Worm (Caenorhabditis elegans) whole organism, L3 larva: ENCODE measurements around the gene cthd-1.
A peak's percentile ranks its signal among the peaks of the same experiment; 100 is the strongest.

Source experiments
- R02D3.7 ChIP-seq: fragments of 150-350 bp; optimal IDR thresholded peaks from 2 replicates; lab custom pipeline; 2014; ENCODE audit warnings: missing biosample characterization, missing genetic modification characterization
- ama-1 ChIP-seq: fragments of 150-350 bp; optimal IDR thresholded peaks from 2 replicates; lab custom pipeline; 2018
- ceh-16 ChIP-seq: sonication (generic microtip); optimal IDR thresholded peaks from 2 replicates; lab custom pipeline; 2017; ENCODE audit warnings: missing biosample characterization, missing genetic modification characterization
- ceh-28 ChIP-seq: fragments of 150-350 bp; optimal IDR thresholded peaks from 2 replicates; lab custom pipeline; 2014; ENCODE audit warnings: missing biosample characterization, missing genetic modification reagents, missing genetic modification characterization
- ceh-82 ChIP-seq: fragments of 150-350 bp; optimal IDR thresholded peaks from 2 replicates; lab custom pipeline; 2014; ENCODE audit warnings: missing biosample characterization, missing genetic modification characterization
- ceh-9 ChIP-seq: sonication (generic microtip); optimal IDR thresholded peaks from 2 replicates; lab custom pipeline; 2018; ENCODE audit warnings: missing biosample characterization, missing genetic modification characterization
- daf-12 ChIP-seq: fragments of 150-350 bp; optimal IDR thresholded peaks from 2 replicates; lab custom pipeline; 2014; ENCODE audit warnings: missing biosample characterization, missing genetic modification reagents, missing genetic modification characterization
- egl-27 ChIP-seq: sonication (generic microtip); optimal IDR thresholded peaks from 4 replicates; lab custom pipeline; 2017; ENCODE audit warnings: missing biosample characterization, missing genetic modification reagents, missing genetic modification characterization
- egl-5 ChIP-seq: fragments of 150-350 bp; optimal IDR thresholded peaks from 2 replicates; lab custom pipeline; 2017; ENCODE audit warnings: missing biosample characterization, missing genetic modification reagents, missing genetic modification characterization, inconsistent platforms
- elt-1 ChIP-seq: fragments of 150-350 bp; optimal IDR thresholded peaks from 2 replicates; lab custom pipeline; 2014; ENCODE audit warnings: missing biosample characterization, missing genetic modification characterization
- elt-2 ChIP-seq: sonication (generic microtip); optimal IDR thresholded peaks from 2 replicates; lab custom pipeline; 2016; ENCODE audit warnings: missing genetic modification reagents, mild to moderate bottlenecking, missing genetic modification characterization, missing compliant biosample characterization
- elt-3 ChIP-seq, 3 experiments: fragments of 150-350 bp in 1 of 3; sonication (generic microtip) in 2 of 3; optimal IDR thresholded peaks; 2 replicates in 2 of 3; 4 replicates in 1 of 3; lab custom pipeline; 2014 to 2017; ENCODE audit warnings: missing biosample characterization in 3 of 3, missing genetic modification characterization in 3 of 3
- fkh-10 ChIP-seq: sonication (generic microtip); optimal IDR thresholded peaks from 2 replicates; lab custom pipeline; 2017; ENCODE audit warnings: missing biosample characterization, missing genetic modification reagents, missing genetic modification characterization
- fkh-2 ChIP-seq: fragments of 150-350 bp; optimal IDR thresholded peaks from 2 replicates; lab custom pipeline; 2014; ENCODE audit warnings: missing biosample characterization, missing genetic modification reagents, missing genetic modification characterization
- fos-1 ChIP-seq: fragments of 150-350 bp; optimal IDR thresholded peaks from 2 replicates; lab custom pipeline; 2014; ENCODE audit warnings: missing biosample characterization, missing genetic modification characterization
- jun-1 ChIP-seq: fragments of 150-350 bp; optimal IDR thresholded peaks from 2 replicates; lab custom pipeline; 2014; ENCODE audit warnings: missing biosample characterization, missing genetic modification reagents, missing genetic modification characterization
- lin-15B ChIP-seq: fragments of 150-350 bp; optimal IDR thresholded peaks from 2 replicates; lab custom pipeline; 2014; ENCODE audit warnings: missing biosample characterization, missing genetic modification characterization
- lin-39 ChIP-seq: fragments of 150-350 bp; optimal IDR thresholded peaks from 2 replicates; lab custom pipeline; 2018; ENCODE audit warnings: missing biosample characterization, missing genetic modification reagents, missing genetic modification characterization
- mdl-1 ChIP-seq: fragments of 150-350 bp; optimal IDR thresholded peaks from 2 replicates; lab custom pipeline; 2014; ENCODE audit warnings: missing biosample characterization, missing genetic modification characterization
- nfya-1 ChIP-seq: sonication (generic microtip); optimal IDR thresholded peaks from 2 replicates; lab custom pipeline; 2017; ENCODE audit warnings: missing genetic modification characterization, mild to moderate bottlenecking, missing compliant biosample characterization, antibody characterized with exemption, moderate library complexity; ENCODE audit not compliant: insufficient read depth
- nhr-11 ChIP-seq: fragments of 150-350 bp; optimal IDR thresholded peaks from 2 replicates; lab custom pipeline; 2014; ENCODE audit warnings: missing biosample characterization, missing genetic modification characterization
- nhr-12 ChIP-seq: fragments of 150-350 bp; optimal IDR thresholded peaks from 2 replicates; lab custom pipeline; 2014; ENCODE audit warnings: missing biosample characterization, missing genetic modification characterization
- nhr-23 ChIP-seq: fragments of 150-350 bp; optimal IDR thresholded peaks from 2 replicates; lab custom pipeline; 2014; ENCODE audit warnings: missing biosample characterization, missing genetic modification reagents, missing genetic modification characterization
- nhr-25 ChIP-seq: sonication (generic microtip); optimal IDR thresholded peaks from 2 replicates; lab custom pipeline; 2017; ENCODE audit warnings: missing biosample characterization, missing genetic modification characterization
- nhr-28 ChIP-seq: fragments of 150-350 bp; optimal IDR thresholded peaks from 2 replicates; lab custom pipeline; 2014; ENCODE audit warnings: missing biosample characterization, missing genetic modification characterization
- nhr-67 ChIP-seq: fragments of 150-350 bp; optimal IDR thresholded peaks from 2 replicates; lab custom pipeline; 2014; ENCODE audit warnings: missing biosample characterization, missing genetic modification characterization
- nhr-77 ChIP-seq: fragments of 150-350 bp; optimal IDR thresholded peaks from 2 replicates; lab custom pipeline; 2014; ENCODE audit warnings: missing biosample characterization, missing genetic modification characterization
- pha-4 ChIP-seq: fragments of 150-350 bp; optimal IDR thresholded peaks from 2 replicates; lab custom pipeline; 2014; ENCODE audit warnings: missing biosample characterization, missing genetic modification reagents, missing genetic modification characterization
- skn-1 ChIP-seq: fragments of 150-350 bp; optimal IDR thresholded peaks from 2 replicates; lab custom pipeline; 2014; ENCODE audit warnings: missing biosample characterization, missing genetic modification characterization
- snpc-4 ChIP-seq: fragments of 150-350 bp; optimal IDR thresholded peaks from 2 replicates; lab custom pipeline; 2014; ENCODE audit warnings: missing biosample characterization, missing genetic modification characterization
- unc-62 ChIP-seq: fragments of 150-350 bp; sonication (generic microtip); optimal IDR thresholded peaks from 4 replicates; lab custom pipeline; 2014; ENCODE audit warnings: missing biosample characterization, missing genetic modification reagents, missing genetic modification characterization
- zag-1 ChIP-seq: fragments of 150-350 bp; optimal IDR thresholded peaks from 2 replicates; lab custom pipeline; 2014; ENCODE audit warnings: missing biosample characterization, missing genetic modification characterization
- ztf-11 ChIP-seq: fragments of 150-350 bp; optimal IDR thresholded peaks from 2 replicates; lab custom pipeline; 2014; ENCODE audit warnings: missing biosample characterization, missing genetic modification characterization
- ztf-4 ChIP-seq: fragments of 150-350 bp; optimal IDR thresholded peaks from 2 replicates; lab custom pipeline; 2014; ENCODE audit warnings: missing biosample characterization, missing genetic modification characterization

cthd-1 gene

ce11 chrV:9663948-9664347, 14.1 kb upstream of the cthd-1 start:
- TF ChIP-seq elt-1 (tag; lab: Kevin White, UChicago), result no peak
- TF ChIP-seq elt-2 (tag; lab: Kevin White, UChicago), result no peak
- TF ChIP-seq ceh-82 (tag; lab: Kevin White, UChicago), result no peak
- no peak for TF ChIP-seq fos-1 (tag; lab: Kevin White, UChicago)
- TF ChIP-seq jun-1, result no peak
- TF ChIP-seq nhr-12 (tag; lab: Kevin White, UChicago), result no peak
- no peak for TF ChIP-seq nhr-77
- TF ChIP-seq skn-1, result no peak
- TF ChIP-seq ceh-28 (tag; lab: Kevin White, UChicago), result no peak
- no peak for TF ChIP-seq lin-15B (tag; lab: Kevin White, UChicago)
- TF ChIP-seq ceh-9 (tag; lab: Kevin White, UChicago), result no peak
- TF ChIP-seq nhr-11 (tag; lab: Kevin White, UChicago), result no peak
- no peak for TF ChIP-seq unc-62 (GFP tag; lab: Kevin White, UChicago)
- no peak for TF ChIP-seq zag-1 (tag; lab: Kevin White, UChicago)
- no peak for TF ChIP-seq ztf-4 (tag; lab: Kevin White, UChicago)
- TF ChIP-seq elt-3 (tag; optimal IDR thresholded peaks at IDR 0.05; lab: Kevin White, UChicago), result no peak

ce11 chrV:9664620-9665019, 13.5 kb upstream of the cthd-1 start:
- TF ChIP-seq daf-12 (tag; lab: Kevin White, UChicago) (no peak), jun-1 (no peak), snpc-4 (tag; lab: Kevin White, UChicago) (no peak), nfya-1 (tag; lab: Kevin White, UChicago) (peak; percentile 59), elt-1 (tag; lab: Kevin White, UChicago) (no peak), nhr-23 (tag; lab: Kevin White, UChicago) (no peak), nhr-67 (tag; lab: Kevin White, UChicago) (no peak), elt-2 (tag; lab: Kevin White, UChicago) (no peak), ztf-4 (tag; lab: Kevin White, UChicago) (no peak), ceh-16 (tag; lab: Kevin White, UChicago) (no peak), mdl-1 (tag; lab: Kevin White, UChicago) (peak; percentile 43), lin-39 (tag; lab: Kevin White, UChicago) (peak; percentile 74), elt-3 (tag; optimal IDR thresholded peaks at IDR 0.05; lab: Kevin White, UChicago) (no peak), egl-27 (no peak), egl-5 (no peak), fkh-10 (GFP tag; lab: Kevin White, UChicago) (peak; percentile 78), lin-15B (tag; lab: Kevin White, UChicago) (peak; percentile 29), skn-1 (no peak)

DNA sequence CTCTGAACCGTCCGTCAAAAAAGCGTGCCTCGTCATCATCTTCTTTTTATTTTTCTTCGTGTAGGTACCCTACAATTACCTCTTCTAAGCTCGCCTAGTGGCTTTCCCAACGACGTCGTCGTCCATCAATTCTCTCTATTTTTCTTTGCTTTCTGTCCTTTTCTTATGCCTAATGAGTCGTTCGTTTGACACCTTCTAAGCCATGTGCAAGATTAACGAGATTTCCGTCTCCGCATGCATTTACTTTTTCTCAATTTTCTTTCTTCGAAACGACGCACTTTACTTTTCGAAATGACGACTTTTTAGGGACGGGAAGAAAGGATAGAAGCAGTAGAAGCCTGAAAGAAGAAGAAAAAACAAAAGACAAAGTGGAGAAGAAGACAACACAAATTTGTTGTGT, 11.7 kb upstream of the cthd-1 start, which contains the start of gene ZK287.1:
Gene ZK287.1, plus strand, starts transcription at position 301 of the 400 bp plus-strand sequence.
- TF ChIP-seq elt-2 (tag; lab: Kevin White, UChicago) (no peak), lin-39 (tag; lab: Kevin White, UChicago) (peak; percentile 15), nhr-28 (tag; lab: Kevin White, UChicago) (no peak), nfya-1 (tag; lab: Kevin White, UChicago) (peak; percentile 27)

DNA sequence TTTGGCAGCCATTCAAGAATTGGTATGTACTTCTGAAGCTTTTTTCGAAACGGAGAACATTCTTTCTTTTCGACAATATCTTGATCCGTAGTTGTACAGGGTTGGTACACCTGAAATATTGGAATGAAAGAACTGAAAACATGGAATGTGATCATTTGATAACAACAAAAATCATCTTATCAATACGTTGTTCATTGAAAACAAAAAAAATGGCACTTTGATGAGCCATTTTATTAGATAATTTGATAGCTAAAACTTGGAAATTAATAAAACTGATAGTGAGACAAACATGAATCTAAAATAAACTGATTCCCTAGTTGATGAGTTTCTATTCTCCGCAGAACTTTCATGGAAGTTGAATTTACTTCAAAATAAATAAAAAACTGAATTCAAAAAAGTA, 5.6 kb upstream of the cthd-1 start:
- TF ChIP-seq elt-2 (tag; lab: Kevin White, UChicago) (peak; percentile 70), nhr-11 (tag; lab: Kevin White, UChicago) (no peak)

DNA sequence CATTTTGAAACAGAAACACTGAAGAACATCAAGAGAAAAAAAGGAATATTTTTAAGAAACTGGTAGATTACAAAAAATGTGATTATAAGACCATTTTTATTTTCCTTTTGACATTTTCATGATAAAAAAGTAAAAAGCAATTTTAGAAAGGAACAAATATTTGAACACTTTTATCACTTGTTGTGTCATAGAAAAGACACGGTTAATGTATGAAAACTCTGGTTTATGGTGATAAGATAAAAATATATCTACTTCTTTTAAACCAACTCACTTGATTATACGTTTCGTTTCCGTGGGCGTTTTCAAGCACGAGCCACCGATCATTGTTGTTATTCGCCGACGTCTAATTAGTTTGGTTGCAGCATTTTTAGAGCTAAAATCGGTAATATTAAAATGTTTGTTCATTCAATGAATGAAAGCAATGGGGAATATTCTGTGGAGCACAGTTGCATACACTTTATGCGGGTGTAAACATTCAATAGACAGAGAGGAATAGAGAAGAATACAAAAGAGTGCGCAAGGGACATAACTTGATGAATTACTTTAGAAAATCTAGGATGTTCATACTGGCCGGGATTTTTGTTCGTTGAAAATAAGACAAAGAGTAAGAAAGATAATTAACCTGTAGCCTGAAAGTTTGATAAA, 4.8 kb upstream of the cthd-1 start, which contains the start of gene sulp-8:
Gene sulp-8, minus strand, starts transcription at position 469 of the 645 bp plus-strand sequence.
- no peak for TF ChIP-seq ama-1 (lab: Kevin White, UChicago)
- TF ChIP-seq fos-1 (tag; lab: Kevin White, UChicago), result no peak
- no peak for TF ChIP-seq ceh-28 (tag; lab: Kevin White, UChicago)
- no peak for TF ChIP-seq skn-1
- TF ChIP-seq pha-4 (tag; lab: Kevin White, UChicago), result peak; percentile 51
- TF ChIP-seq R02D3.7, result no peak
- peak; percentile 71 for TF ChIP-seq elt-2 (tag; lab: Kevin White, UChicago)
- TF ChIP-seq elt-3 (tag; optimal IDR thresholded peaks at IDR 0.05; lab: Kevin White, UChicago), result no peak
- no peak for TF ChIP-seq ceh-9 (tag; lab: Kevin White, UChicago)
- TF ChIP-seq unc-62 (GFP tag; lab: Kevin White, UChicago), result no peak
- TF ChIP-seq nhr-25, result no peak
- TF ChIP-seq fkh-2, result no peak
- TF ChIP-seq ztf-11 (tag; lab: Kevin White, UChicago), result no peak
